Worm (Caenorhabditis elegans): ENCODE results near the gene K11H3.3.

DNA sequence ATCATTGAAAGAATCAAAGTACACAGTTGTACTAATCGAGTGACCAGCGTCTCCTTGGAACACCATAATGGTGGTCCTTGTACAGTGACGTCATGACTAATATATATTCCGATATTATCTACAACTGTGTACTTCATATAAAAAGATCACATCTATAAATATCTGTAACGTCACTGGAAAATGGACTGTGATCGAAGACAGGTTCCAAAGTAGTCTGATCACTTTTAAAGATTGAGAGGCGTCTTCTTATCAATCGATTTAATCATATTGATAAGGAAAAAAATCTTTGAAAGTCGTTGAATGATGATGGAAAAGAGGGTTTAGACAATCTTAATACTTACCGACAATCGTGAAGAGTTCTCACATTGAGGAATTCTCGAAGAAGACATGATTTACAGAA lies 6.4 kb downstream of the K11H3.3 start:
- TF ChIP-seq lin-11 (tag; optimal IDR thresholded peaks at IDR 0.05) (no peak), sox-2 (GFP tag; IDR thresholded peaks at IDR 0.05) (no peak), fkh-10 (GFP tag; optimal IDR thresholded peaks at IDR 0.05) (no peak), nhr-11 (tag; optimal IDR thresholded peaks at IDR 0.05) (no peak)

Measured in whole organism, late embryonic.